Worm (Caenorhabditis elegans): ENCODE data around the gene fre-1.

The fre-1 gene

DNA sequence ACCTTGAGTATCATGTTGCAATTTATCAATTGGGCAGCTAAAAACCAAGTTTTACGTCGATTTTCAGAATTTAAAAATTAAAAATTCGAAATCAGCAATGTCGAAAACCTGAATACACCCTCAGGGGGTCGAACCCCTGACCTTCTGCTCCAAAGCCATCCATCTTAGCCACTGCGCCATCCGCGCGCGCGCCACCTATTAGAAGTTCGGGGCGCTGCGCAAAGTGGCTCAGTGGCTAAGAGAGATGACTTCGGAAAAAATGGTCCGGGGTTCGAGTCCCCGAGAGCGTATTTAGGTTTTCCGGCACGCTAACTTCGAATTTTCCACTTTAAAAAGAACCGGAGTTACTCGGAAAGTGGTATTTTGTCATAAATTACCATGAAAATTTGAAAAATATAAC, 36.9 kb upstream of the fre-1 start:
- no peak for TF ChIP-seq blmp-1 (tag; optimal IDR thresholded peaks at IDR 0.05; ENCODE audit: insufficient read depth)
- TF ChIP-seq lin-11 (tag; optimal IDR thresholded peaks at IDR 0.05), result no peak
- no peak for TF ChIP-seq lsy-2 (tag; optimal IDR thresholded peaks at IDR 0.05)
- no peak for TF ChIP-seq crh-2 (tag; optimal IDR thresholded peaks at IDR 0.05)
- no peak for TF ChIP-seq mab-5 (tag; optimal IDR thresholded peaks at IDR 0.05)
- TF ChIP-seq nhr-25 (tag; optimal IDR thresholded peaks at IDR 0.05), result no peak
- TF ChIP-seq ceh-82 (tag; optimal IDR thresholded peaks at IDR 0.05), result no peak
- TF ChIP-seq Y55F3AM.14 (GFP tag; optimal IDR thresholded peaks at IDR 0.05), result no peak
- TF ChIP-seq ZK546.5 (tag; optimal IDR thresholded peaks at IDR 0.05), result no peak

- no peak for TF ChIP-seq Y55F3AM.14 (GFP tag; optimal IDR thresholded peaks at IDR 0.05)
- TF ChIP-seq nhr-10 (tag; optimal IDR thresholded peaks at IDR 0.05), result no peak
- TF ChIP-seq R02D3.7 (tag; optimal IDR thresholded peaks at IDR 0.05), result no peak
- TF ChIP-seq egl-27 (tag; optimal IDR thresholded peaks at IDR 0.05), result no peak
- no peak for TF ChIP-seq peb-1 (tag; optimal IDR thresholded peaks at IDR 0.05)
- TF ChIP-seq nhr-6 (tag; optimal IDR thresholded peaks at IDR 0.05), result no peak
- TF ChIP-seq lsy-2 (tag; optimal IDR thresholded peaks at IDR 0.05), result no peak
- TF ChIP-seq snpc-4 (tag; optimal IDR thresholded peaks at IDR 0.05), result no peak
- no peak for TF ChIP-seq blmp-1 (tag; optimal IDR thresholded peaks at IDR 0.05; ENCODE audit: insufficient read depth)
- TF ChIP-seq nhr-129 (tag; optimal IDR thresholded peaks at IDR 0.05), result no peak
- no peak for TF ChIP-seq crh-2 (tag; optimal IDR thresholded peaks at IDR 0.05)
- TF ChIP-seq nhr-12 (tag; optimal IDR thresholded peaks at IDR 0.05), result no peak
Measured at ce11 chrV:20123616-20124015, 36.1 kb upstream of the fre-1 start.

ce11 chrV:20123010-20123409, 35.5 kb upstream of the fre-1 start:
- TF ChIP-seq ZK546.5 (tag; optimal IDR thresholded peaks at IDR 0.05) (no peak), aly-2 (tag; optimal IDR thresholded peaks at IDR 0.05) (no peak), nhr-11 (tag; optimal IDR thresholded peaks at IDR 0.05) (no peak), ztf-1 (GFP tag; conservative IDR thresholded peaks at IDR 0.05) (no peak)

DNA sequence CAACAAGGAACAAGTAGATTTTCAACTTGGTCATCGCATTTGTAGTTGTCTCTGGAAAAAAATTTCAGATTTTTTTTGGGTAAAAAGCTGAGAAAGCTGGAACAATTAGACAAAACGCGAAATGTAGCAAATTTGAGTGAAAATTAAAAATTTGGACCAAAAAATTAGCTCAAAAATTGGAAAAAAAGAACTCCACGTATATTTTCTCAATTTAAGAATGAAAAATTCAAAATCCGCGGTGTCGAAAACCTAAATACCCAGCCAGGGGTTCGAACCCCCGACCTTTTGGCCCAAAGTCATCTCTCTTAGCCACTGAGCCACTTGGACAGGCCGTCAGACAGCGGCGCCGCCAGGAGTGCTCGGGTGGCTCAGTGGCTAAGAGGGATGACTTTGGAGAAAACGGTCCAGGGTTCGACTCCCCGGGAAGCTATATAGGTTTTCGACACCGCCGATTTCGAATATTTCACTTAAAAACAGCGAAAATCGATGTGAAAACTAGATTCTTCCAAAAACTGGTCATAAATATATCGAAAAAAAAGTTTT, 33.2 kb upstream of the fre-1 start, which contains the start of gene ncx-1:
ncx-1 (minus strand) TSS at position 51 of the 543 bp plus-strand sequence.
- no peak for TF ChIP-seq unc-55 (GFP tag; optimal IDR thresholded peaks at IDR 0.05)
- TF ChIP-seq dmd-4 (tag; optimal IDR thresholded peaks at IDR 0.05), result no peak
- no peak for TF ChIP-seq zag-1 (tag; optimal IDR thresholded peaks at IDR 0.05)
- TF ChIP-seq alr-1 (tag; optimal IDR thresholded peaks at IDR 0.05), result no peak
- no peak for TF ChIP-seq blmp-1 (tag; optimal IDR thresholded peaks at IDR 0.05; ENCODE audit: insufficient read depth)
- TF ChIP-seq nhr-23 (tag; optimal IDR thresholded peaks at IDR 0.05), result no peak
- TF ChIP-seq sem-4 (tag; optimal IDR thresholded peaks at IDR 0.05), result no peak

DNA sequence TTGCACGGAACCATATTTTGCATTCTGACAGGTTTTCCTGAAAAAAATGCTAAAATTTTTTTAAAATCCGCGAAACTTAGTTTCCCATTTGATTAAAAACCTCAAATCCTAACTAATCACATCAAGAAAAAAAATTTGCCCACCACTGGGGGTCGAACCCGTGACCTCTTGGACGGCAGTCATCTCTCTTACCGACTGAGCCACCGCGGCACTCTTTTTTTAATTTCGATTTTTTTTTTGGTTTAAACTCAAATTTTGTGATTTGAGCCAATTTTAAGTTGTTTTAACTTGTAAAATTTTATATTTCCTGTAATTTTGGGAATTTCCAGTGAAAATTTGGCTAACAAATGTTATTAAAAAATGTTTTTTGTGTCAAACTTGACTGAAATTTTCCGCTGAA, 32.2 kb upstream of the fre-1 start:
- TF ChIP-seq ZK546.5 (tag; optimal IDR thresholded peaks at IDR 0.05) (no peak), unc-62 (GFP tag; optimal IDR thresholded peaks at IDR 0.05) (no peak), alr-1 (tag; optimal IDR thresholded peaks at IDR 0.05) (no peak), F13H6.1 (tag; optimal IDR thresholded peaks at IDR 0.05) (no peak), peb-1 (tag; optimal IDR thresholded peaks at IDR 0.05) (no peak), nhr-77 (tag; optimal IDR thresholded peaks at IDR 0.05) (no peak), zag-1 (tag; optimal IDR thresholded peaks at IDR 0.05) (no peak), mdl-1 (tag; optimal IDR thresholded peaks at IDR 0.05) (no peak), mab-5 (tag; optimal IDR thresholded peaks at IDR 0.05) (no peak), R02D3.7 (tag; optimal IDR thresholded peaks at IDR 0.05) (no peak), nhr-25 (tag; optimal IDR thresholded peaks at IDR 0.05) (no peak)

- TF ChIP-seq lin-11 (tag; optimal IDR thresholded peaks at IDR 0.05) (no peak), ceh-16 (tag; optimal IDR thresholded peaks at IDR 0.05) (no peak), nhr-12 (tag; optimal IDR thresholded peaks at IDR 0.05) (no peak), elt-3 (tag; optimal IDR thresholded peaks at IDR 0.05) (no peak), nhr-23 (tag; optimal IDR thresholded peaks at IDR 0.05) (no peak), alr-1 (tag; optimal IDR thresholded peaks at IDR 0.05) (no peak), sma-3 (GFP tag; optimal IDR thresholded peaks at IDR 0.05) (no peak), fos-1 (tag; optimal IDR thresholded peaks at IDR 0.05) (no peak), ztf-1 (GFP tag; conservative IDR thresholded peaks at IDR 0.05) (no peak)
Measured at ce11 chrV:20105210-20105793, 17.8 kb upstream of the fre-1 start.
